Fruit fly (Drosophila melanogaster) whole organism, pupa: Measurements from ENCODE around the gene CG1674.

Experiments used
- CG10348 ChIP-seq: fragments of 200-800 bp; sonication (Bioruptor generic); IDR thresholded peaks from 2 replicates; pipeline ENCODE4 v1.3.6; 2022; ENCODE audit warnings: missing biosample characterization, missing genetic modification characterization
- CG12605 ChIP-seq: fragments of 200-800 bp; sonication (Bioruptor generic); IDR thresholded peaks from 2 replicates; pipeline ENCODE4 v1.3.6; 2022; ENCODE audit warnings: missing biosample characterization, missing genetic modification characterization
- CG13204 ChIP-seq: fragments of 200-800 bp; sonication (Bioruptor generic); optimal IDR thresholded peaks from 2 replicates; lab custom pipeline; 2018; ENCODE audit warnings: missing biosample characterization, mild to moderate bottlenecking, missing genetic modification characterization, moderate library complexity
- CG14655 ChIP-seq: fragments of 200-800 bp; sonication (Bioruptor generic); optimal IDR thresholded peaks from 3 replicates; lab custom pipeline; 2017; ENCODE audit warnings: mild to moderate bottlenecking, missing biosample characterization, missing genetic modification reagents, missing genetic modification characterization
- CG15710 ChIP-seq: fragments of 200-800 bp; sonication (Bioruptor generic); optimal IDR thresholded peaks from 2 replicates; lab custom pipeline; 2018; ENCODE audit warnings: missing biosample characterization, mild to moderate bottlenecking, missing genetic modification characterization, moderate library complexity
- CG17806 ChIP-seq: fragments of 200-800 bp; sonication (Bioruptor generic); optimal IDR thresholded peaks from 2 replicates; lab custom pipeline; 2018; ENCODE audit warnings: missing biosample characterization, mild to moderate bottlenecking, missing genetic modification characterization, moderate library complexity
- CG32121 ChIP-seq: fragments of 200-800 bp; sonication (Bioruptor generic); IDR thresholded peaks from 2 replicates; pipeline ENCODE4 v1.3.6; 2022; ENCODE audit warnings: missing biosample characterization, missing genetic modification characterization
- CG34367 ChIP-seq: fragments of 200-800 bp; sonication (Bioruptor generic); optimal IDR thresholded peaks from 2 replicates; lab custom pipeline; 2018; ENCODE audit warnings: missing biosample characterization, mild to moderate bottlenecking, missing genetic modification characterization
- CG4496 ChIP-seq: fragments of 200-800 bp; sonication (Bioruptor generic); IDR thresholded peaks from 3 replicates; pipeline ENCODE4 v1.3.6; 2022; ENCODE audit warnings: missing biosample characterization, missing genetic modification characterization
- CG8159 ChIP-seq: fragments of 200-800 bp; sonication (Bioruptor generic); optimal IDR thresholded peaks from 3 replicates; lab custom pipeline; 2018; ENCODE audit warnings: missing biosample characterization, mild to moderate bottlenecking, missing genetic modification characterization, moderate library complexity
- CG8301 ChIP-seq: fragments of 200-800 bp; sonication (Bioruptor generic); optimal IDR thresholded peaks from 2 replicates; lab custom pipeline; 2018; ENCODE audit warnings: missing biosample characterization, mild to moderate bottlenecking, missing genetic modification characterization
- CG9948 ChIP-seq: fragments of 200-800 bp; sonication (Bioruptor generic); optimal IDR thresholded peaks from 2 replicates; lab custom pipeline; 2018; ENCODE audit warnings: missing biosample characterization, mild to moderate bottlenecking, missing genetic modification characterization, moderate library complexity
- D1 ChIP-seq: fragments of 200-800 bp; sonication (Bioruptor generic); optimal IDR thresholded peaks from 2 replicates; lab custom pipeline; 2018; ENCODE audit warnings: missing biosample characterization, mild to moderate bottlenecking, missing genetic modification characterization, moderate library complexity
- EcR ChIP-seq: fragments of 200-800 bp; sonication (Bioruptor generic); optimal IDR thresholded peaks from 3 replicates; lab custom pipeline; 2019; ENCODE audit warnings: missing biosample characterization, missing genetic modification characterization, mild to moderate bottlenecking, moderate library complexity, missing genetic modification reagents
- Ets98B ChIP-seq: fragments of 200-800 bp; sonication (Bioruptor generic); IDR thresholded peaks from 2 replicates; pipeline ENCODE4 v1.3.6; 2022; ENCODE audit warnings: missing biosample characterization, missing genetic modification characterization
- Pif1A ChIP-seq: fragments of 200-800 bp; sonication (Bioruptor generic); optimal IDR thresholded peaks from 3 replicates; lab custom pipeline; 2016; ENCODE audit warnings: missing biosample characterization, missing genetic modification characterization
- Pif1B ChIP-seq: fragments of 200-800 bp; sonication (Bioruptor generic); optimal IDR thresholded peaks from 3 replicates; lab custom pipeline; 2016; ENCODE audit warnings: missing biosample characterization, missing genetic modification characterization
- Snoo ChIP-seq: fragments of 200-800 bp; sonication (Bioruptor generic); optimal IDR thresholded peaks from 3 replicates; lab custom pipeline; 2017; ENCODE audit warnings: missing biosample characterization, mild to moderate bottlenecking, missing genetic modification characterization, inconsistent platforms
- fd96Ca ChIP-seq: fragments of 200-800 bp; sonication (Bioruptor generic); IDR thresholded peaks from 3 replicates; pipeline ENCODE4 v1.3.6; 2022; ENCODE audit warnings: missing biosample characterization, missing genetic modification characterization
- gl ChIP-seq: fragments of 200-800 bp; sonication (Bioruptor generic); optimal IDR thresholded peaks from 2 replicates; lab custom pipeline; 2018; ENCODE audit warnings: missing biosample characterization, mild to moderate bottlenecking, missing genetic modification characterization
- rn ChIP-seq: fragments of 200-800 bp; sonication (Bioruptor generic); IDR thresholded peaks from 2 replicates; pipeline ENCODE4 v1.3.6; 2022; ENCODE audit warnings: missing biosample characterization, missing genetic modification characterization

The CG1674 gene

dm6 chr4:238400-238799, 7.9 kb downstream of the CG1674 start:
- TF ChIP-seq gl (tag; lab: Kevin White, UChicago) (no peak), Pif1B (no peak), CG12605 (no peak), rn (GFP tag; lab: Robert Waterston, UW) (no peak), Pif1A (GFP tag; lab: Kevin White, UChicago) (no peak), CG14655 (no peak), CG13204 (GFP tag; lab: Kevin White, UChicago) (no peak)

- TF ChIP-seq CG14655 (no peak), Pif1A (GFP tag; lab: Kevin White, UChicago) (no peak), gl (tag; lab: Kevin White, UChicago) (no peak), CG34367 (tag; lab: Kevin White, UChicago) (no peak), CG8159 (no peak), D1 (tag; lab: Kevin White, UChicago) (no peak)
- TF ChIP-seq, all 21 proteins: peak for 0
Measured at dm6 chr4:240850-241249, 10.3 kb downstream of the CG1674 start.

dm6 chr4:253176-253575, 22.6 kb downstream of the CG1674 start, which contains the start of gene dpr7:
Gene dpr7, minus strand, starts transcription at chr4:253329.
- TF ChIP-seq Pif1A (GFP tag; lab: Kevin White, UChicago) (no peak), CG13204 (GFP tag; lab: Kevin White, UChicago) (no peak), D1 (tag; lab: Kevin White, UChicago) (no peak), CG32121 (GFP tag; lab: Robert Waterston, UW) (no peak), CG17806 (no peak), rn (GFP tag; lab: Robert Waterston, UW) (no peak), CG12605 (no peak), Pif1B (no peak), Snoo (tag; lab: Kevin White, UChicago) (no peak), Ets98B (GFP tag; lab: Robert Waterston, UW) (no peak), CG14655 (no peak), CG10348 (GFP tag; lab: Robert Waterston, UW) (no peak), CG34367 (tag; lab: Kevin White, UChicago) (no peak), CG8301 (tag; lab: Kevin White, UChicago) (no peak), gl (tag; lab: Kevin White, UChicago) (no peak), CG4496 (no peak), EcR (GFP tag; lab: Kevin White, UChicago) (no peak), CG8159 (no peak), CG15710 (no peak), CG9948 (tag; lab: Kevin White, UChicago) (no peak)
- TF ChIP-seq, all 21 proteins: peak for 0

- TF ChIP-seq gl (tag; lab: Kevin White, UChicago) (no peak), CG32121 (GFP tag; lab: Robert Waterston, UW) (no peak), CG14655 (no peak), CG17806 (no peak), CG9948 (tag; lab: Kevin White, UChicago) (no peak), CG34367 (tag; lab: Kevin White, UChicago) (no peak), CG12605 (no peak), Pif1A (GFP tag; lab: Kevin White, UChicago) (no peak), Snoo (tag; lab: Kevin White, UChicago) (no peak), CG10348 (GFP tag; lab: Robert Waterston, UW) (no peak), CG13204 (GFP tag; lab: Kevin White, UChicago) (no peak), CG8159 (no peak), fd96Ca (GFP tag; lab: Robert Waterston, UW) (no peak), CG8301 (tag; lab: Kevin White, UChicago) (no peak), D1 (tag; lab: Kevin White, UChicago) (no peak), rn (GFP tag; lab: Robert Waterston, UW) (no peak), EcR (GFP tag; lab: Kevin White, UChicago) (no peak), Pif1B (no peak), CG15710 (no peak), Ets98B (GFP tag; lab: Robert Waterston, UW) (no peak)
- TF ChIP-seq, all 21 proteins: peak for 0
Measured at dm6 chr4:254697-255096, 24.2 kb downstream of the CG1674 start, which contains the start of gene RhoGAP102A. Gene RhoGAP102A, plus strand, starts transcription at chr4:254997.

dm6 chr4:261484-262070, 31.0 kb downstream of the CG1674 start:
- no peak for TF ChIP-seq D1 (tag; lab: Kevin White, UChicago)
- TF ChIP-seq CG8159 = no peak
- no peak for TF ChIP-seq CG32121 (GFP tag; lab: Robert Waterston, UW)
- no peak for TF ChIP-seq CG34367 (tag; lab: Kevin White, UChicago)
- TF ChIP-seq fd96Ca (GFP tag; lab: Robert Waterston, UW) = no peak
- no peak for TF ChIP-seq CG9948 (tag; lab: Kevin White, UChicago)
- no peak for TF ChIP-seq gl (tag; lab: Kevin White, UChicago)
- TF ChIP-seq Pif1B = no peak
- TF ChIP-seq CG15710 = no peak
- no peak for TF ChIP-seq CG4496
- no peak for TF ChIP-seq Snoo (tag; lab: Kevin White, UChicago)
- no peak for TF ChIP-seq rn (GFP tag; lab: Robert Waterston, UW)
- no peak for TF ChIP-seq EcR (GFP tag; lab: Kevin White, UChicago)

dm6 chr4:274704-275103, 44.2 kb downstream of the CG1674 start:
- TF ChIP-seq rn (GFP tag; lab: Robert Waterston, UW) (no peak), CG15710 (no peak), CG8159 (no peak), Pif1B (no peak), CG12605 (no peak), CG13204 (GFP tag; lab: Kevin White, UChicago) (no peak), CG9948 (tag; lab: Kevin White, UChicago) (no peak), Ets98B (GFP tag; lab: Robert Waterston, UW) (no peak), CG17806 (no peak), CG10348 (GFP tag; lab: Robert Waterston, UW) (no peak), Snoo (tag; lab: Kevin White, UChicago) (no peak), CG14655 (no peak), fd96Ca (GFP tag; lab: Robert Waterston, UW) (no peak)
- TF ChIP-seq, all 21 proteins: peak for 0
